Worm (Caenorhabditis elegans) whole organism, L4/young adult: ENCODE data around the gene Y43F8C.16.

Experiments
- dao-5 ChIP-seq: sonication (generic microtip); optimal IDR thresholded peaks from 2 replicates; lab custom pipeline; 2016; ENCODE audit warnings: missing genotype, missing genetic modification characterization, moderate library complexity, missing compliant biosample characterization
- him-1 ChIP-seq: sonication (generic microtip); optimal IDR thresholded peaks from 2 replicates; lab custom pipeline; 2016; ENCODE audit warnings: missing genotype, missing genetic modification reagents, missing genetic modification characterization, missing compliant biosample characterization

DNA sequence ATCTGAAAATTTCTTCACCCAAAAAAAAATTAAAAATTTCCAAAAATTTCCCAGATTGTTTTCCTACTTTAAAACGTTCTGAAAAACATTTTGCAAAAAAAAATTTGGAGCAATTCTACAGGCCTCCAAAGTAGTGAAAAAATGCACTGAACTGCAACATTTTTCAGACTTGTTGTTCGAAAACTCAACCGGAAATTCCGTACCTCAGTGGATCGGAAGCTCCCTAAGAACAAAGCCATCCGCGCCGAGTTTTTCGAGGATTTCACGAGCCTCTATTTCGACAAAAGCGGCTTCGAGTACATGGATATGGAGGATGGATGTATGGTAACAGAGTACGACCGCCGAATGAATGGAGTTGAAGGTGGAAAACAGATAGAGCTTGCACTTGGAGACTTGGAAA, 22.8 kb upstream of the Y43F8C.16 start, which contains the start of gene fbxa-131:
- no peak for TF ChIP-seq dao-5 (tag; lab: Kevin White, UChicago)
- TF ChIP-seq him-1, result no peak
